Fruit fly (Drosophila melanogaster): ENCODE measurements around the gene Nelf-E.

The Nelf-E gene

dm6 chr3L:8559754-8560328 lies 40.8 kb downstream of the Nelf-E start:
- TF ChIP-seq dl (GFP tag; optimal IDR thresholded peaks at IDR 0.05; ENCODE audit: insufficient read depth in 1 of 2, partially characterized antibody in 2 of 2) (peak in 1 of 2 experiments; percentile 12), foxo (GFP tag; optimal IDR thresholded peaks at IDR 0.05) (no peak), usp (GFP tag; optimal IDR thresholded peaks at IDR 0.05) (no peak), pan (optimal IDR thresholded peaks at IDR 0.05) (no peak), Dif (GFP tag; optimal IDR thresholded peaks at IDR 0.05; ENCODE audit: partially characterized antibody) (peak; percentile 31), Abd-B (GFP tag; optimal IDR thresholded peaks at IDR 0.05) (no peak), Jra (GFP tag; optimal IDR thresholded peaks at IDR 0.05) (no peak), sage (GFP tag; optimal IDR thresholded peaks at IDR 0.05) (no peak), psq (GFP tag; optimal IDR thresholded peaks at IDR 0.05) (no peak), Myc (optimal IDR thresholded peaks at IDR 0.05) (no peak), Mio (GFP tag; optimal IDR thresholded peaks at IDR 0.05) (no peak), sv (GFP tag; optimal IDR thresholded peaks at IDR 0.05) (no peak), tai (GFP tag; optimal IDR thresholded peaks at IDR 0.05) (no peak), Hr78 (GFP tag; optimal IDR thresholded peaks at IDR 0.05) (no peak), Dfd (GFP tag; optimal IDR thresholded peaks at IDR 0.05) (no peak), ey (GFP tag; optimal IDR thresholded peaks at IDR 0.05) (no peak), Hr83 (GFP tag; optimal IDR thresholded peaks at IDR 0.05; ENCODE audit: poor library complexity, severe bottlenecking) (no peak), fru (GFP tag; optimal IDR thresholded peaks at IDR 0.05) (no peak), CG32264 (GFP tag; optimal IDR thresholded peaks at IDR 0.05) (no peak), jim (GFP tag; optimal IDR thresholded peaks at IDR 0.05) (no peak), N (GFP tag; optimal IDR thresholded peaks at IDR 0.05) (no peak), dsf (GFP tag; optimal IDR thresholded peaks at IDR 0.05; ENCODE audit: borderline replicate concordance) (no peak), Vsx2 (GFP tag; optimal IDR thresholded peaks at IDR 0.05; ENCODE audit: partially characterized antibody) (peak; percentile 81), woc (GFP tag; optimal IDR thresholded peaks at IDR 0.05) (no peak)

dm6 chr3L:8557018-8557417 lies 43.7 kb downstream of the Nelf-E start:
- TF ChIP-seq HLH106 (tag; optimal IDR thresholded peaks at IDR 0.05) (no peak), br (GFP tag; optimal IDR thresholded peaks at IDR 0.05) (no peak), sv (GFP tag; optimal IDR thresholded peaks at IDR 0.05) (no peak), fru (GFP tag; optimal IDR thresholded peaks at IDR 0.05) (no peak), tai (GFP tag; optimal IDR thresholded peaks at IDR 0.05) (no peak)

dm6 chr3L:8554024-8554642 lies 46.5 kb downstream of the Nelf-E start:
- no peak for TF ChIP-seq woc (GFP tag; optimal IDR thresholded peaks at IDR 0.05)
- TF ChIP-seq Vsx2 (GFP tag; optimal IDR thresholded peaks at IDR 0.05; ENCODE audit: partially characterized antibody), result no peak
- TF ChIP-seq jim (GFP tag; optimal IDR thresholded peaks at IDR 0.05), result no peak
- TF ChIP-seq Mio (GFP tag; optimal IDR thresholded peaks at IDR 0.05), result no peak
- TF ChIP-seq Hr83 (GFP tag; optimal IDR thresholded peaks at IDR 0.05; ENCODE audit: poor library complexity, severe bottlenecking), result no peak
- no peak for TF ChIP-seq br (GFP tag; optimal IDR thresholded peaks at IDR 0.05)
- TF ChIP-seq pan (optimal IDR thresholded peaks at IDR 0.05), result no peak
- no peak for TF ChIP-seq Hr78 (GFP tag; optimal IDR thresholded peaks at IDR 0.05)
- no peak for TF ChIP-seq Myc (optimal IDR thresholded peaks at IDR 0.05)
- no peak for TF ChIP-seq psq (GFP tag; optimal IDR thresholded peaks at IDR 0.05)
- no peak for TF ChIP-seq fru (GFP tag; optimal IDR thresholded peaks at IDR 0.05)
- TF ChIP-seq HLH106 (tag; optimal IDR thresholded peaks at IDR 0.05), result no peak

- no peak for TF ChIP-seq dl (GFP tag; optimal IDR thresholded peaks at IDR 0.05; ENCODE audit: insufficient read depth in 1 of 2, partially characterized antibody in 2 of 2)
- TF ChIP-seq OdsH (GFP tag; optimal IDR thresholded peaks at IDR 0.05), result no peak
- TF ChIP-seq CrebA (GFP tag; optimal IDR thresholded peaks at IDR 0.05; ENCODE audit: borderline replicate concordance), result no peak
- no peak for TF ChIP-seq dsf (GFP tag; optimal IDR thresholded peaks at IDR 0.05; ENCODE audit: borderline replicate concordance)
- no peak for TF ChIP-seq tai (GFP tag; optimal IDR thresholded peaks at IDR 0.05)
- no peak for TF ChIP-seq Dif (GFP tag; optimal IDR thresholded peaks at IDR 0.05; ENCODE audit: partially characterized antibody)
- no peak for TF ChIP-seq dmrt93B (GFP tag; optimal IDR thresholded peaks at IDR 0.05)
- no peak for TF ChIP-seq Myc (optimal IDR thresholded peaks at IDR 0.05)
- no peak for TF ChIP-seq Dfd (GFP tag; optimal IDR thresholded peaks at IDR 0.05)
- TF ChIP-seq h (GFP tag; optimal IDR thresholded peaks at IDR 0.05), result no peak
- no peak for TF ChIP-seq brk (GFP tag; optimal IDR thresholded peaks at IDR 0.05)
- no peak for TF ChIP-seq Hr83 (GFP tag; optimal IDR thresholded peaks at IDR 0.05; ENCODE audit: poor library complexity, severe bottlenecking)
Observed at dm6 chr3L:8553125-8553524, 47.6 kb downstream of the Nelf-E start.
